Fruit fly (Drosophila melanogaster) whole organism, embryonic: ENCODE results near the gene Nsf2.
A peak's percentile ranks its signal among the peaks of the same experiment; 100 is the strongest.

ENCODE experiments used
- ATbp ChIP-seq: fragments of 200-800 bp; sonication (Bioruptor generic); optimal IDR thresholded peaks from 2 replicates; lab custom pipeline; 2017; ENCODE audit warnings: missing biosample characterization, mild to moderate bottlenecking, missing genetic modification characterization, missing genetic modification reagents
- Ada2b ChIP-seq: fragments of 200-800 bp; sonication (Bioruptor generic); IDR thresholded peaks from 2 replicates; pipeline ENCODE4 v1.3.6; 2022; ENCODE audit warnings: missing biosample characterization, missing genetic modification characterization
- Atf-2 ChIP-seq: fragments of 200-800 bp; sonication (Bioruptor generic); optimal IDR thresholded peaks from 2 replicates; lab custom pipeline; 2016; ENCODE audit warnings: missing biosample characterization, missing genetic modification characterization
- Bdp1 ChIP-seq: fragments of 200-800 bp; sonication (Bioruptor generic); optimal IDR thresholded peaks from 3 replicates; lab custom pipeline; 2016; ENCODE audit warnings: missing biosample characterization, missing genetic modification characterization
- Blimp-1 ChIP-seq: fragments of 200-800 bp; sonication (Bioruptor generic); optimal IDR thresholded peaks from 3 replicates; lab custom pipeline; 2018; ENCODE audit warnings: missing biosample characterization, missing genetic modification characterization, mild to moderate bottlenecking, moderate library complexity, missing genetic modification reagents
- BtbVII ChIP-seq: fragments of 200-800 bp; sonication (Bioruptor generic); optimal IDR thresholded peaks from 3 replicates; lab custom pipeline; 2017; ENCODE audit warnings: missing biosample characterization, mild to moderate bottlenecking, missing genetic modification characterization
- CG10209 ChIP-seq: fragments of 200-800 bp; sonication (Bioruptor generic); optimal IDR thresholded peaks from 3 replicates; lab custom pipeline; 2017; ENCODE audit warnings: missing biosample characterization, mild to moderate bottlenecking, missing genetic modification characterization, missing genetic modification reagents
- CG11695 ChIP-seq: fragments of 200-800 bp; sonication (Bioruptor generic); IDR thresholded peaks from 3 replicates; pipeline ENCODE4 v1.3.6; 2022; ENCODE audit warnings: missing biosample characterization, missing genetic modification characterization
- CG12942 ChIP-seq: fragments of 200-800 bp; sonication (Bioruptor generic); optimal IDR thresholded peaks from 3 replicates; lab custom pipeline; 2016; ENCODE audit warnings: missing biosample characterization, missing genetic modification characterization
- CG17186 ChIP-seq: fragments of 200-800 bp; sonication (Bioruptor generic); optimal IDR thresholded peaks from 3 replicates; lab custom pipeline; 2017; ENCODE audit warnings: missing biosample characterization, missing genetic modification reagents, missing genetic modification characterization
- CG1792 ChIP-seq: fragments of 200-800 bp; sonication (Bioruptor generic); optimal IDR thresholded peaks from 2 replicates; lab custom pipeline; 2016; ENCODE audit warnings: missing biosample characterization, missing genetic modification characterization
- CG31365 ChIP-seq: fragments of 200-800 bp; sonication (Bioruptor generic); optimal IDR thresholded peaks from 2 replicates; lab custom pipeline; 2018; ENCODE audit warnings: missing biosample characterization, mild to moderate bottlenecking, missing genetic modification characterization
- CG6813 ChIP-seq: fragments of 200-800 bp; sonication (Bioruptor generic); optimal IDR thresholded peaks from 2 replicates; lab custom pipeline; 2017; ENCODE audit warnings: missing biosample characterization, missing genetic modification characterization, mild to moderate bottlenecking, moderate library complexity, missing genetic modification reagents
- CG7372 ChIP-seq: fragments of 200-800 bp; sonication (Bioruptor generic); IDR thresholded peaks from 2 replicates; pipeline ENCODE4 v1.3.6; 2022; ENCODE audit warnings: missing biosample characterization, missing genetic modification characterization
- CG7786 ChIP-seq: fragments of 200-800 bp; sonication (Bioruptor generic); optimal IDR thresholded peaks from 2 replicates; lab custom pipeline; 2016; ENCODE audit warnings: missing biosample characterization, missing genetic modification characterization
- CrebB ChIP-seq: fragments of 200-800 bp; sonication (Bioruptor generic); optimal IDR thresholded peaks from 3 replicates; lab custom pipeline; 2018; ENCODE audit warnings: missing biosample characterization, mild to moderate bottlenecking, missing genetic modification characterization
- Deaf1 ChIP-seq: fragments of 200-800 bp; optimal IDR thresholded peaks from 3 replicates; lab custom pipeline; 2019; ENCODE audit warnings: missing biosample characterization, mild to moderate bottlenecking, missing genetic modification characterization, moderate library complexity
- Dip3 ChIP-seq: fragments of 200-800 bp; sonication (Bioruptor generic); optimal IDR thresholded peaks from 3 replicates; lab custom pipeline; 2016; ENCODE audit warnings: missing biosample characterization, missing genetic modification characterization
- Dll ChIP-seq: fragments of 200-800 bp; sonication (Bioruptor generic); IDR thresholded peaks from 4 replicates; pipeline ENCODE4 v1.3.6; 2022; ENCODE audit warnings: missing biosample characterization, missing genetic modification characterization; ENCODE audit not compliant: partially characterized antibody
- Doc3 ChIP-seq: fragments of 200-800 bp; sonication (Bioruptor generic); IDR thresholded peaks from 3 replicates; pipeline ENCODE4 v1.3.6; 2022; ENCODE audit warnings: missing biosample characterization, missing genetic modification characterization; ENCODE audit not compliant: partially characterized antibody
- Elba2 ChIP-seq: fragments of 200-800 bp; sonication (Bioruptor generic); optimal IDR thresholded peaks from 3 replicates; lab custom pipeline; 2016; ENCODE audit warnings: missing biosample characterization, missing genetic modification characterization
- Gug ChIP-seq: fragments of 200-800 bp; sonication (Bioruptor generic); IDR thresholded peaks from 4 replicates; pipeline ENCODE4 v1.3.6; 2022; ENCODE audit warnings: missing biosample characterization, missing genetic modification characterization
- H2.0 ChIP-seq: fragments of 200-800 bp; sonication (Bioruptor generic); IDR thresholded peaks from 2 replicates; pipeline ENCODE4 v1.3.6; 2022; ENCODE audit warnings: missing biosample characterization, missing genetic modification characterization
- HHEX ChIP-seq: fragments of 200-800 bp; sonication (Bioruptor generic); optimal IDR thresholded peaks from 3 replicates; lab custom pipeline; 2017; ENCODE audit warnings: missing biosample characterization, mild to moderate bottlenecking, missing genetic modification characterization, missing genetic modification reagents
- HmgD ChIP-seq: fragments of 200-800 bp; sonication (Bioruptor generic); optimal IDR thresholded peaks from 3 replicates; lab custom pipeline; 2016; ENCODE audit warnings: missing biosample characterization, missing genetic modification characterization
- Kr ChIP-seq: fragments of 200-800 bp; sonication (Bioruptor generic); optimal IDR thresholded peaks from 2 replicates; lab custom pipeline; 2017; ENCODE audit warnings: missing biosample characterization, mild to moderate bottlenecking, missing genetic modification characterization
- Med ChIP-seq: fragments of 200-800 bp; sonication (Bioruptor generic); peaks from one replicate; lab custom pipeline; 2016; ENCODE audit warnings: missing biosample characterization, missing genetic modification characterization, mild to moderate bottlenecking, inconsistent platforms, moderate library complexity
- NfI ChIP-seq: fragments of 200-800 bp; sonication (Bioruptor generic); optimal IDR thresholded peaks from 3 replicates; lab custom pipeline; 2018; ENCODE audit warnings: missing biosample characterization, mild to moderate bottlenecking, missing genetic modification characterization, moderate library complexity
- Pdp1 ChIP-seq, 2 experiments: fragments of 200-800 bp; sonication (Bioruptor generic); optimal IDR thresholded peaks; 3 replicates each; lab custom pipeline; 2016; ENCODE audit warnings: missing biosample characterization in 2 of 2, missing genetic modification characterization in 2 of 2, mild to moderate bottlenecking in 1 of 2, moderate library complexity in 1 of 2
- Trl ChIP-seq, 3 experiments: fragments of >200 bp in 2 of 3; fragments of 200-800 bp in 1 of 3; sonication (Bioruptor generic) in 1 of 3; optimal IDR thresholded peaks; 2 replicates in 1 of 3; 3 replicates in 2 of 3; lab custom pipeline; 2016 to 2017; ENCODE audit warnings: missing biosample characterization in 1 of 3, missing genetic modification characterization in 1 of 3
- cas ChIP-seq: fragments of 200-800 bp; sonication (Bioruptor generic); IDR thresholded peaks from 2 replicates; pipeline ENCODE4 v1.3.6; 2022; ENCODE audit warnings: missing biosample characterization, missing genetic modification characterization
- croc ChIP-seq: fragments of 200-800 bp; sonication (Bioruptor generic); conservative IDR thresholded peaks from 3 replicates; pipeline ENCODE4 v1.3.6; 2022; ENCODE audit warnings: missing biosample characterization, missing genetic modification characterization
- emc ChIP-seq: fragments of 200-800 bp; sonication (Bioruptor generic); optimal IDR thresholded peaks from 2 replicates; lab custom pipeline; 2016; ENCODE audit warnings: missing biosample characterization, missing genetic modification characterization
- ems ChIP-seq: fragments of 200-800 bp; sonication (Bioruptor generic); optimal IDR thresholded peaks from 3 replicates; lab custom pipeline; 2016; ENCODE audit warnings: missing biosample characterization, missing genetic modification characterization
- fu2 ChIP-seq: fragments of 200-800 bp; sonication (Bioruptor generic); optimal IDR thresholded peaks from 2 replicates; lab custom pipeline; 2016; ENCODE audit warnings: missing biosample characterization, missing genetic modification characterization
- gfzf ChIP-seq: fragments of 200-800 bp; sonication (Bioruptor generic); optimal IDR thresholded peaks from 2 replicates; lab custom pipeline; 2016; ENCODE audit warnings: missing biosample characterization, mild to moderate bottlenecking, missing genetic modification characterization, moderate library complexity
- gsb ChIP-seq: fragments of 200-800 bp; sonication (Bioruptor generic); IDR thresholded peaks from 2 replicates; pipeline ENCODE4 v1.3.6; 2022; ENCODE audit warnings: missing biosample characterization, missing genetic modification characterization
- jing ChIP-seq: fragments of 200-800 bp; sonication (Bioruptor generic); optimal IDR thresholded peaks from 2 replicates; lab custom pipeline; 2018; ENCODE audit warnings: missing biosample characterization, mild to moderate bottlenecking, missing genetic modification characterization
- lov ChIP-seq, 2 experiments: fragments of 200-800 bp in 1 of 2; fragments of >200 bp in 1 of 2; sonication (Bioruptor generic) in 1 of 2; IDR thresholded peaks in 1 of 2; optimal IDR thresholded peaks in 1 of 2; 2 replicates in 1 of 2; 3 replicates in 1 of 2; pipeline versions ENCODE4 v1.3.6 to Lab custom; 2017 to 2022; ENCODE audit warnings: missing biosample characterization in 1 of 2, missing genetic modification characterization in 1 of 2
- nerfin-2 ChIP-seq: fragments of 200-800 bp; sonication (Bioruptor generic); IDR thresholded peaks from 2 replicates; pipeline ENCODE4 v1.3.6; 2022; ENCODE audit warnings: missing biosample characterization, missing genetic modification characterization; ENCODE audit not compliant: partially characterized antibody
- org-1 ChIP-seq: fragments of 200-800 bp; sonication (Bioruptor generic); optimal IDR thresholded peaks from 2 replicates; lab custom pipeline; 2017; ENCODE audit warnings: missing biosample characterization, missing genetic modification characterization
- pfk ChIP-seq: fragments of 200-800 bp; sonication (Bioruptor generic); optimal IDR thresholded peaks from 2 replicates; lab custom pipeline; 2018; ENCODE audit warnings: missing biosample characterization, mild to moderate bottlenecking, missing genetic modification characterization, moderate library complexity
- phol ChIP-seq: fragments of 200-800 bp; sonication (Bioruptor generic); optimal IDR thresholded peaks from 3 replicates; lab custom pipeline; 2018; ENCODE audit warnings: missing biosample characterization, mild to moderate bottlenecking, missing genetic modification characterization, moderate library complexity
- psq ChIP-seq: fragments of 200-800 bp; sonication (Bioruptor generic); optimal IDR thresholded peaks from 2 replicates; lab custom pipeline; 2017; ENCODE audit warnings: missing biosample characterization, missing genetic modification characterization
- pum ChIP-seq: fragments of 200-800 bp; sonication (Bioruptor generic); optimal IDR thresholded peaks from 2 replicates; lab custom pipeline; 2016; ENCODE audit warnings: missing biosample characterization, missing genetic modification characterization
- ranshi ChIP-seq: fragments of 200-800 bp; sonication (Bioruptor generic); IDR thresholded peaks from 2 replicates; pipeline ENCODE4 v1.3.6; 2022; ENCODE audit warnings: missing biosample characterization, missing genetic modification characterization
- ro ChIP-seq: fragments of 200-800 bp; sonication (Bioruptor generic); IDR thresholded peaks from 2 replicates; pipeline ENCODE4 v1.3.6; 2022; ENCODE audit warnings: missing biosample characterization, missing genetic modification characterization
- sens-2 ChIP-seq: fragments of 200-800 bp; sonication (Bioruptor generic); IDR thresholded peaks from 2 replicates; pipeline ENCODE4 v1.3.6; 2022; ENCODE audit warnings: missing biosample characterization, missing genetic modification characterization
- seq ChIP-seq: fragments of 200-800 bp; sonication (Bioruptor generic); IDR thresholded peaks from 2 replicates; pipeline ENCODE4 v1.3.6; 2022; ENCODE audit warnings: missing biosample characterization, missing genetic modification characterization
- tin ChIP-seq: fragments of 200-800 bp; sonication (Bioruptor generic); optimal IDR thresholded peaks from 3 replicates; lab custom pipeline; 2016; ENCODE audit warnings: missing biosample characterization, missing genetic modification characterization
- vvl ChIP-seq: fragments of 200-800 bp; sonication (Bioruptor generic); IDR thresholded peaks from 2 replicates; pipeline ENCODE4 v1.3.6; 2022; ENCODE audit warnings: missing biosample characterization, missing genetic modification characterization

The Nsf2 gene

dm6 chr3R:13815022-13815440, 22.8 kb downstream of the Nsf2 start (continued):
- no peak for TF ChIP-seq gfzf (GFP tag; lab: Kevin White, UChicago)
- TF ChIP-seq ro (GFP tag; lab: Robert Waterston, UW), result no peak
- no peak for TF ChIP-seq pfk (GFP tag; lab: Kevin White, UChicago)
- TF ChIP-seq CG12942, result no peak
- TF ChIP-seq Bdp1 (GFP tag; lab: Kevin White, UChicago), result no peak
- TF ChIP-seq croc, result no peak
- TF ChIP-seq BtbVII (GFP tag; lab: Kevin White, UChicago), result no peak
- TF ChIP-seq jing, result no peak
- TF ChIP-seq Elba2, result no peak
- TF ChIP-seq nerfin-2 (GFP tag; lab: Robert Waterston, UW), result no peak
- no peak for TF ChIP-seq psq
- no peak for TF ChIP-seq CG17186 (GFP tag; lab: Kevin White, UChicago)
- no peak for TF ChIP-seq ems (GFP tag; lab: Kevin White, UChicago)
- TF ChIP-seq CG1792 (GFP tag; lab: Kevin White, UChicago), result no peak
- TF ChIP-seq Pdp1 (GFP tag; optimal IDR thresholded peaks at IDR 0.05; lab: Kevin White, UChicago), result peak in 1 of 2 experiments; percentile 56
- TF ChIP-seq ATbp, result no peak
- TF ChIP-seq Ada2b (GFP tag; lab: Robert Waterston, UW), result no peak
- no peak for TF ChIP-seq sens-2 (GFP tag; lab: Robert Waterston, UW)
- no peak for TF ChIP-seq cas
- TF ChIP-seq Atf-2 (GFP tag; lab: Kevin White, UChicago), result no peak
- no peak for TF ChIP-seq Deaf1 (tag; lab: Kevin White, UChicago)
- TF ChIP-seq org-1, result no peak
- TF ChIP-seq pum (GFP tag; lab: Kevin White, UChicago), result no peak
- TF ChIP-seq Doc3 (GFP tag; lab: Robert Waterston, UW), result 0 out of 3 replicates have a peak, but pooled peaks have one; percentile 36
- no peak for TF ChIP-seq tin (GFP tag; lab: Kevin White, UChicago)
- no peak for TF ChIP-seq Kr
- TF ChIP-seq H2.0 (GFP tag; lab: Robert Waterston, UW), result no peak
- no peak for TF ChIP-seq CrebB (tag; lab: Kevin White, UChicago)
- TF ChIP-seq Dip3 (GFP tag; lab: Kevin White, UChicago), result no peak
- TF ChIP-seq Med (GFP tag; lab: Kevin White, UChicago), result no peak
- TF ChIP-seq ranshi, result no peak
- TF ChIP-seq lov (optimal IDR thresholded peaks at IDR 0.05; lab: Kevin White, UChicago), result no peak
- no peak for TF ChIP-seq lov (GFP tag; IDR thresholded peaks at IDR 0.05; lab: Robert Waterston, UW)
- TF ChIP-seq CG31365 (tag; lab: Kevin White, UChicago), result no peak
- no peak for TF ChIP-seq phol (tag; lab: Kevin White, UChicago)
- no peak for TF ChIP-seq CG7786 (GFP tag; lab: Kevin White, UChicago)
- TF ChIP-seq gsb (GFP tag; lab: Robert Waterston, UW), result no peak
- TF ChIP-seq Trl (optimal IDR thresholded peaks at IDR 0.05; lab: Kevin White, UChicago), result peak; percentile 91 to 94
- no peak for TF ChIP-seq Trl (GFP tag; optimal IDR thresholded peaks at IDR 0.05; lab: Kevin White, UChicago)
- peak; percentile 9 for TF ChIP-seq Blimp-1
- no peak for TF ChIP-seq emc (GFP tag; lab: Kevin White, UChicago)
- no peak for TF ChIP-seq CG6813
- no peak for TF ChIP-seq seq (GFP tag; lab: Robert Waterston, UW)
- no peak for TF ChIP-seq CG11695 (GFP tag; lab: Robert Waterston, UW)
- TF ChIP-seq NfI (GFP tag; lab: Kevin White, UChicago), result no peak
- TF ChIP-seq Dll (GFP tag; lab: Robert Waterston, UW), result peak; percentile 48; the same call in 1 of the 4 replicates
- no peak; the same call in 1 of the 2 replicates for TF ChIP-seq vvl (GFP tag; lab: Robert Waterston, UW)
- no peak for TF ChIP-seq Gug
- TF ChIP-seq HmgD (GFP tag; lab: Kevin White, UChicago), result no peak
- TF ChIP-seq CG7372 (GFP tag; lab: Robert Waterston, UW), result no peak
- no peak for TF ChIP-seq fu2 (GFP tag; lab: Kevin White, UChicago)
- no peak for TF ChIP-seq CG10209
- no peak for TF ChIP-seq HHEX
